In the genomic region with DNA sequence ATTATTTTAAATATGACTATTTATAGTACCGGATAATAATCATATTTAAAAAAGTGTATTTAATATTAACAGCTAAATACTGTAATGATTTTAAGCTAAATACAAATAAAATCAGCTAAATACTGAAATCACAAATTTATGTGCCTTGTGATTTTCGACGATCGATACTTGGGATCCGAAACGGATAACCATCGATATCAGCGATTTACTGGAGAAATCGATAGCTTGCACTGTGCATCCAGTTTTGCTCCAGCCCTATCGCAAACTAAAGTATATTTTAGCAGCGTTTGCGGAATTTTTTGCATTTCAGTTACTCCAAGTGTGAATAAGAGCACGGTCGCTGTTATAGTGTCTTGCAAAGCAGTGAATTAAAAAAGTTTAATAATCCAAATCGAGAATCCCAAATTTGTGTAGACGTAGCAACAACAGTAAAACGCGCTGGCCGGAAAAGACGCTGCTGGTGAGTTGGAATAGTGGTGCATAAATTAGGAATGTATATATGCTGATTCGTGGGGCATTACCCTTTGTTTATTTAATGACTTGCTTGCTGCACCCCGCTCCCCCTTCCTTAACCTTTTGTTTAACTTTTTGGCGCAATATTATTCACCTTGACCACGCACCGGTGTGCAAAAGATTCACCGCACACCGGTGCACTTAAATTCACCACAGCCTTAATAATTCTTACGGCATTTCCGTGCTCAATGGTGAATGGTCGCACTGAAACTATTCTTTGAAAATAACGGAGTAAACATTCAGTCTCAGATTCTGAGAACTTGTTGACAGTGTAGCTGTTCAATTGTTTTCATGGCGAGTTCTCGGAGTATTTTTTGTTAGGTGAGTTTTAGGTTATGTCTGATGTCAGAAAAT, we compare ENCODE assay signal across 1 fruit fly cellular context.
TF ChIP-seq lines count a peak whose summit lies in the region.

A gene (plus strand): TSS at position 238 of the 867 bp plus-strand sequence.
A gene (plus strand): TSS at position 238 of the 867 bp plus-strand sequence.

TF ChIP-seq in whole organism, embryonic, 481 proteins besides CTCF, POLR2A, EP300 and RAD21 (continued from another document):
- no peak for TF ChIP-seq sc (optimal IDR thresholded peaks at IDR 0.05; lab: Kevin White, UChicago)
- no peak for TF ChIP-seq sc (GFP tag; optimal IDR thresholded peaks at IDR 0.05; lab: Kevin White, UChicago)
- TF ChIP-seq dmrt11E (tag; optimal IDR thresholded peaks at IDR 0.05; lab: Kevin White, UChicago) = no peak
- no peak for TF ChIP-seq so (GFP tag; IDR thresholded peaks at IDR 0.05; lab: Robert Waterston, UW)
- peak; percentile 54 for TF ChIP-seq Jarid2 (GFP tag; optimal IDR thresholded peaks at IDR 0.05; lab: Kevin White, UChicago)
- no peak for TF ChIP-seq usp (GFP tag; optimal IDR thresholded peaks at IDR 0.05; lab: Kevin White, UChicago)
- TF ChIP-seq hth (optimal IDR thresholded peaks at IDR 0.05; lab: Kevin White, UChicago) = no peak
- no peak for TF ChIP-seq CG7786 (GFP tag; optimal IDR thresholded peaks at IDR 0.05; lab: Kevin White, UChicago)
- TF ChIP-seq Dip2 (GFP tag; IDR thresholded peaks at IDR 0.05; lab: Robert Waterston, UW) = no peak
- TF ChIP-seq CG11085 (GFP tag; IDR thresholded peaks at IDR 0.05; lab: Robert Waterston, UW) = no peak
- peak; percentile 55 for TF ChIP-seq kay (GFP tag; optimal IDR thresholded peaks at IDR 0.05; lab: Kevin White, UChicago)
- TF ChIP-seq CG13123 (GFP tag; optimal IDR thresholded peaks at IDR 0.05; lab: Kevin White, UChicago) = no peak
- no peak for TF ChIP-seq CG14014 (GFP tag; IDR thresholded peaks at IDR 0.05; lab: Robert Waterston, UW)
- peak; percentile 80 for TF ChIP-seq Med (GFP tag; lab: Kevin White, UChicago)
- TF ChIP-seq CG16813 (GFP tag; IDR thresholded peaks at IDR 0.05; lab: Robert Waterston, UW; ENCODE audit: partially characterized antibody) = peak; percentile 97
- peak; percentile 9 for TF ChIP-seq pfk (GFP tag; optimal IDR thresholded peaks at IDR 0.05; lab: Kevin White, UChicago)
- TF ChIP-seq CG32772 (GFP tag; IDR thresholded peaks at IDR 0.05; lab: Robert Waterston, UW) = no peak
- no peak for TF ChIP-seq shn (GFP tag; optimal IDR thresholded peaks at IDR 0.05; lab: Kevin White, UChicago)
- no peak for TF ChIP-seq tio (GFP tag; optimal IDR thresholded peaks at IDR 0.05; lab: Kevin White, UChicago)
- no peak for TF ChIP-seq Fer3 (tag; optimal IDR thresholded peaks at IDR 0.05; lab: Kevin White, UChicago)
- peak; percentile 48 for TF ChIP-seq Ets97D (GFP tag; optimal IDR thresholded peaks at IDR 0.05; lab: Kevin White, UChicago)
- TF ChIP-seq hkb (optimal IDR thresholded peaks at IDR 0.05; lab: Kevin White, UChicago) = no peak
- 0 out of 2 replicates have a peak, but pooled peaks have one; percentile 8 for TF ChIP-seq hkb (GFP tag; IDR thresholded peaks at IDR 0.05; lab: Robert Waterston, UW)
- peak; percentile 47 for TF ChIP-seq CG17186 (GFP tag; optimal IDR thresholded peaks at IDR 0.05; lab: Kevin White, UChicago)
- peak; percentile 18; the same call in 1 of the 2 replicates for TF ChIP-seq vvl (GFP tag; IDR thresholded peaks at IDR 0.05; lab: Robert Waterston, UW)
- TF ChIP-seq knrl (GFP tag; IDR thresholded peaks at IDR 0.05; lab: Robert Waterston, UW; ENCODE audit: partially characterized antibody) = peak; percentile 92
- TF ChIP-seq br (optimal IDR thresholded peaks at IDR 0.05; lab: Kevin White, UChicago) = no peak
- TF ChIP-seq CG8388 (GFP tag; optimal IDR thresholded peaks at IDR 0.05; lab: Kevin White, UChicago) = no peak
- no peak for TF ChIP-seq Trl (optimal IDR thresholded peaks at IDR 0.05; lab: Kevin White, UChicago)
- TF ChIP-seq Trl (GFP tag; optimal IDR thresholded peaks at IDR 0.05; lab: Kevin White, UChicago) = no peak
- no peak for TF ChIP-seq CG12236 (GFP tag; optimal IDR thresholded peaks at IDR 0.05; lab: Kevin White, UChicago)
- TF ChIP-seq CG6791 (GFP tag; IDR thresholded peaks at IDR 0.05; lab: Robert Waterston, UW; ENCODE audit: partially characterized antibody) = peak; percentile 98
- no peak for TF ChIP-seq slbo (GFP tag; IDR thresholded peaks at IDR 0.05; lab: Robert Waterston, UW)
- no peak for TF ChIP-seq CG4360 (GFP tag; IDR thresholded peaks at IDR 0.05; lab: Robert Waterston, UW)
